Fruit fly (Drosophila melanogaster): ENCODE data around the gene bab1.

bab1 gene

DNA sequence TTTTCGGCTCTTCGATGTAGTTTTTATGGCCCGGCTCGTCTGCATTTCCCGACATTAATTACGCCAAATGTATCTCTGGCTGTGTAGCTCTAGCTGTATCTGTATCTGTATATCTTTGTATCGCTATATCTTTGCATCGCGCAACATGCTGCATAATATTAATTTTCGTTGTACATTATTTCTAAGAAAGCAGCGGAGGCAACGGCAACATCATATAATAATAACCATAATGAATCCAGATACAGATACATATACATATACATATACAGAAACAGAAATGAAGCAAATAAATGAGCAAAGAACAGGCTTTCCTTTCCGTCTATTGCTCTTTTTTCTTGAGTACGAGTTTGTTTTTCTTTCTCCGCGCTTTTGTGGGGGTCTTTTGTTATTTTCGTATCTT lies 18.0 kb downstream of the bab1 start:
- TF ChIP-seq noc (tag; optimal IDR thresholded peaks at IDR 0.05), result no peak

DNA sequence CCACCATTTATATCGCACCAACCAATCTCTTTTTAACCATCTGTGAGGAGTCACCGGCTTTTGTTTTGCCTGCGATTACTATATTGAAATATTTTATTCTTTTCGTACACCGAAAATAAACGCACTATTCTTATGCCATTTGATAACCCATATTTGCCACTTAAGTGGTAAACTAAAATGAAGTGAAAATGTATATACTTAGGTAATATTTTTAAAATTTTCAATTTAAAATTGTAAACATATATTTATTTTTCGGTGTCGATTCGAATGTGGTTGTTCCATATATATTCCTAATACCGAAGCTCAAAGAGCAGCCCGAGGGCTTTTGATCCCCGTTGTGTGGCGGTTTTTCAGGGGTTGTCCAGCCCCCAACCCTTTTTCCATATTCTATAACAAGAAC lies 22.6 kb downstream of the bab1 start:
- no peak for TF ChIP-seq noc (tag; optimal IDR thresholded peaks at IDR 0.05)

DNA sequence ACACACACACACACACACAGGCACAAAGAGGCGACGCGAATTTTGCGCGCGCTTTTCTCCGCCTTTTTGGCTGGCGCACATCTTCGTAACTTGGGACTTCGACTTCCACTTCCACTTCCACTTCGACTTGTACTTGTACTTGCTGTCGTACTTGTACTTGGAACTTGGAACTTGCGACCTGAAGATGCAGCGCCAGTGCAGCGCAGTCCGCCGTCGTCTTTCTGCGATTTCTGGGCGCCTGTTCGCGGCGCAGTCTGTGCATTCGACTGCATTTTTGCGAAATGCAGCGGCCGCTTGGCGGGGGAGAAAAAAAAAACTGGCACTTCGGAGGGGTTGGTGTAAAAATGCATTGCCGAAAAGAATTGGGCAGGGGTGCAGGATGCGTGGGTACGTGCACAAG lies 23.9 kb downstream of the bab1 start:
- no peak for TF ChIP-seq noc (tag; optimal IDR thresholded peaks at IDR 0.05)

DNA sequence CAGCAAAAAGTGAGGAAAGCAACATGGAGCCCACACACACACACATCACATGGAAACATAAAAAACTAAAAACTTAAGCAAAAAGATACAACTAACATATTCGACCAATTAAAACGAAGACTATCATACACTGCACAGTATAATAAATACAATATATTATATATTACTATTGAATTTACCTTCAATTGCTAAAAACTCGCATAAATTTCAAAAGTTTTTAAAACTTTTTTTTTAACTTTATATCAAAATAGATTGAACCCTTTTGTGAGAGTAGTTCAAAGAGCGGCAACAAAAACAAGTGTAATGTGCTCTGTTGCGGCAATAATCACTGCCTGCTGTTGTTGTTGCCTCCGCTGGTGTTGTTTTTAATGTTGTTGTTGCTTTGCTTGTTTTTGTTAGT lies 36.5 kb downstream of the bab1 start:
- no peak for TF ChIP-seq noc (tag; optimal IDR thresholded peaks at IDR 0.05)

DNA sequence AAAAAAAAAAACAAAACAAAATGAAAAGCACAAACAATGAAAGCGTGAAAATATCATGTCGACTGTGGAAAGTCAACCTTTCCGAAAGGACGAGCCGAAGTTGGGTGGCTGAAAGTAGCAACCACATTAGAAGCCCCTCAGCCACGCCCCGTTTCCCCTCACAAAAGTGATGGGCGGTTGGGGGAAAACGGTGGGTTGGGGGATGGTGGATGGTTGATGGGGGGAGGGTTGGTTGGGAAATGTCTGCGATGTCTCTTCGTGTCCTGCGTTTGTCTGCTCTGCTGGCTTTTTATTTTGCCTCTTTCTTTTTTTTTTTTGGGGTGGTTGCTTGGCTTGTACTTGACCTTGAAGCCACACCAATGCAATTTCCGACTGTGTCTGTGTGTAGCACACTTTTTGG lies 38.4 kb downstream of the bab1 start:
- no peak for TF ChIP-seq noc (tag; optimal IDR thresholded peaks at IDR 0.05)

DNA sequence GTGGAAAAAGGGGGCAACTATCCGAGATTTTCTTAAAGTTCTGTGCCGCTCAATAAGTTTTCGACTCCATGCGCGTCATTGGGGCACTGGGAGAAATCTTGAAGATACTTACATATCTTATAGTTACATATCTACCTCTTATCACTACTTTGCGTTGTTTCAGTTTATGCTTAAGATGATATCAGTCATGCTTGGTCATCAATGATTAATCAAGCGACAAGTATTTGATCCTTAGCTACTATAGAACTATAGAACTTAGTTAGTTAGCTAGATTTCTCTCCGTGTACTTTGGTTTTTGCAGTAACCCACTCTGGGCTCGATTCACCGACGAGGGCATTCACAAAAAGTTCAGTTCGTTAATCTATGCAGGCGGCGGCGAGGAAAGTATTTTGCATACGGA lies 45.0 kb downstream of the bab1 start:
- TF ChIP-seq noc (tag; optimal IDR thresholded peaks at IDR 0.05), result no peak

DNA sequence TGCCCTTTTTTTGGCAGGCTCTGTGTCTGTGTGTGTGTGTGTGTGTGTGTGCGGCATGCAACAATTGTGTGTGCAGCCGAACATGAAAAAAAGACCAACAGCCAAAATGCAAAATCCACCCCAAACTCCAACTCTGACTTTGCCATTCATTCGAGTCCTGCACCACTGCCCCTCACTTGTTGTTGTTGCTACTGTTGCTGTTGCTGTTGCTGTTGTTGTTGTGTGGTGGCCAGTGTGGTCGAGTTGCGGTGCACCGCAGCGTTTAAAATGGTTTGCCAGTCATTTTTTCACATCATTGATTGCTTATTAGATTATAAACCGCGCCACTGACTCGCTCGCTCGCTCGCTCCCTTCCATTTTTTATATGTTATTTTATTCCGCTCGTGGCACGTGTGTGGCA lies 54.5 kb downstream of the bab1 start:
- TF ChIP-seq noc (tag; optimal IDR thresholded peaks at IDR 0.05), result no peak

DNA sequence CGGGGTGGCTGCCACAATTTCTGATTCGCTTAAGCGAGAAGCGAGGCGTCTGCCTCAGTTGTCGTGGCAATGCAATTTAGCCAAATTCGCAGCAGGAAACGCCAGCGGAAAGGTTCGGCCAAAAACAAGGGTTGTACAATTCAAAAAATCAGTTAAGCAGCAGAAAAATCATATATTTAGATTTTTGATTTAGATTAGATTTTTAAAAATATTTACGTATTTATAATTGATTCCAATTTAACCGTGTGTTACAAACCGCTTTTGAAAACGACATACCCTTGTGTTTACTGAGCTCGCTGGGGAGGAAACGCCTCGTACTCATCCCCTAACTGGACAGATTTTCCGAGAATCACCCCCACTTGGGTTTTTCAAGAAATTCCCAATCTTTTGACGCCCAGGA lies 57.4 kb downstream of the bab1 start:
- no peak for TF ChIP-seq noc (tag; optimal IDR thresholded peaks at IDR 0.05)

DNA sequence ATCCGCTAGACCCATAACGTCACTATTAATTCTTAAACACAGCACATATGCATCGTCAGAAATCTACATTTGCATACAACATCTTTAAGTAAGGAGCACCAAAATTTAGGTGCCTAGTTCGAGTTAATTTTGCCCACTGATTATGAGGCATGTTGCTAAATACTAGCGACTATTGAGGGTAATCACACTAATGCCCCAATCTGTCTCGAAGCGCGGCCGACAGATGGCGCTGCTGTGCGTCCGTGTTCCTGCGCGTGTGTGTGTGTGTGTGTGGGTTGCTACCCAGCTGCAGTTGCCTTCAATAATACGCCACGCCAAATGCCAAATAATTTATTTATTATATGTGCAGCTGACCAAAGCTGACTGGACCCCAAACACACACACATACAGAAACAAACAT lies 59.5 kb downstream of the bab1 start:
- no peak for TF ChIP-seq noc (tag; optimal IDR thresholded peaks at IDR 0.05)

DNA sequence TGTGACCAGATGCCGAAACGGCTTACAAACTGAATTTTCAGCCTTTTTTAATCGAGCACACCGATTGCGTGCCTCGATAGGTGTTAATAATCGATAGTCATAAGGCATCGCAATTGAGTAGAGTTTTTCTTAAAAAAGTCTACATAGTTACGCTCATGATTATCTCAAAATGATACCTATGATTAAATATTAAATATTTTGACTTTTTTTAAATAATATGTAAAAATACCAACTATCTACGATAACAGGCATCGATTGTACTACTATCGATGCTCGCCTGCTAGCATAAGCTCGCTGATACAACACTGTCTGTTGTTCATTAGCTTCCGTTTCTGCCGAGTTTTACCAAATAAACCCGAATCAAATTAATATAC lies 66.0 kb downstream of the bab1 start:
- no peak for TF ChIP-seq noc (tag; optimal IDR thresholded peaks at IDR 0.05)

DNA sequence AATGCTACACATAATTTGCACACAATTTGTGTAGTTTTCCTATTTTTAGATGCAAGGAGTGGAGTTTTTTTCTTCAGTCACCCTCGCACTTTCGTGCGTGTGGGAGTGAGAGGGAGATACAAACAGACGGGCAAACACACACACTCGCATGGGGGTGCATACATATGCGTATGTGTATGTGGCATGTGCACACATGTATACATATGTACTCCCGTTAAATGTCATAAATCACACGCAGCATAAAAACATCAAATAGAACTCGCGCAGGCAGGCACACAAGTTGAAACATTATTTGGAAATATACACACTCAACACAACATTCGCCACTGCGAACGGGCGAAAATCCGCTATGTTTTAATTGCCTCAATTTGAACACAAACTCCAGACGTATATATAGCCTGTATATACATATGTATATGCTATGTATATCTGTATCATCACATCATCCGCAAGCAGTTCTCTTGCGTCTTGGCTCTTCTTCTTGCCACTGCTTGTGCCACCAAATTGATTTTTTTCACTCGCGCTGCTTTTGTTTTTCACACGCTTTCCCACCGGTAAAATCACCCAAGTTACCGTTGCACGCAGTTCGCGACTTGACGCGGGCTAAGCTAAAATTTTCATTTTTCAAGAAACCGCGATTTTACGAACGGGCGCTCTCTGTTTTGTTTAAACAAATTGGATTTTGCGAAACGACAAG lies 66.6 kb downstream of the bab1 start, which contains the start of the genes CG9205 and trio:
TSS of gene CG9205 (plus strand) at position 508 of the 697 bp plus-strand sequence.
TSS of gene trio (minus strand) at position 686 of the 697 bp plus-strand sequence.
- no peak for TF ChIP-seq noc (tag; optimal IDR thresholded peaks at IDR 0.05)

DNA sequence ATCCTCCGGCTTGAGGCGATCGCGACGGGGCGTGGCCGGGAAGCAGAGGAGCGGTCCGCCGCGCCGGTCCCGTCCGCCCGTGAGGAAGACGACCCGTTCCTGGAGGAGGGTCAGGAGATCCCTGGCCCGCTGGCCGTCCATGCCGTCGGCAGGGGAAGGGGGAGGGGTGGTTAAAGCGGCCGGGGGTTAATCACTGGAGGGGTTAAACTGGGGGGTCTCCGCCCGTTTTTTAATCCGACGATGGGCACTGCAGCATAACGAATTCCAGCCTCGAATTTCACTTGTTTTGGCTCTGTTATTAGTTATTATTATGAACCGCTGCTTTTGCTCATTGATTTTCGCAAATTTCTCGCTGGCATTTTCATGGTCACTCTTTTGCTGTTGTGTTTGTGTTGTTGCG lies 67.2 kb downstream of the bab1 start:
- TF ChIP-seq noc (tag; optimal IDR thresholded peaks at IDR 0.05), result no peak

DNA sequence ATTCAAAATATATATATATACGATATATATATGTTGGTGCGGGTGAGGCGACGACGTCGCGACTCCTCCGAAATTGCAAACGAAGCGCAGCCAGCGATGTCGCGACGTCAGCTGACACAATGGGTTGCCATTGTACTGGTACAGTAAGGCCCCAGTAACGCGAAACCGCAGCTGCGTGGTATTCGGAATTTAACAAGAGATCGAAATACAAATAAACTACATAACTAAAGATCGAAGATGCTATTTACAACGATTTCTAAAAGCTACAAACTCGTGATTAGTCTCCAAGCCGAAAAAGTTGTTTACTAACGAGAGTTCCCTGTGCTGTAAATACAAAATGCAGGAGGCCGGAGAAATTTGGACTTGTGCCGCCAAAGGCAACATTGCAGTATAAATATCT lies 68.3 kb downstream of the bab1 start:
- no peak for TF ChIP-seq noc (tag; optimal IDR thresholded peaks at IDR 0.05)

DNA sequence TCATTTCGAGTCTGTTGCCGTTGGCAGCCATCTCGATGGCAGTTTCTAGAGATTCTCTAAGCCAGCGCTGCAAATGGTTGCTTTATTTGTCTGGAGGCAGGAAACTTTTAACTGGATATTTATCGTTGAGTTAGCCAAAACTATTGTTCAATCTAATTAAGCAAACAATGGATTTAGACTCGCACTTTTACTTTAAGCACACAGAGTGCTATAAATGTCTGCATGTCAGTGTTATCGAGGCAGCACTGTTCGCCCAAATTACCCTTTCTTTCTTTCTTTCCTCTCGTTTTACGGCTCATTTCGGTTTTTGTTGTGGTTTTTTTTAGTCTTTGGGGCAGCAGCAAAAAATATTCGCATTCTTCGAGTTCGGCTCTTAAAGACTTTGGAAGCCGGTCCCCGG lies 69.2 kb downstream of the bab1 start:
- no peak for TF ChIP-seq noc (tag; optimal IDR thresholded peaks at IDR 0.05)

DNA sequence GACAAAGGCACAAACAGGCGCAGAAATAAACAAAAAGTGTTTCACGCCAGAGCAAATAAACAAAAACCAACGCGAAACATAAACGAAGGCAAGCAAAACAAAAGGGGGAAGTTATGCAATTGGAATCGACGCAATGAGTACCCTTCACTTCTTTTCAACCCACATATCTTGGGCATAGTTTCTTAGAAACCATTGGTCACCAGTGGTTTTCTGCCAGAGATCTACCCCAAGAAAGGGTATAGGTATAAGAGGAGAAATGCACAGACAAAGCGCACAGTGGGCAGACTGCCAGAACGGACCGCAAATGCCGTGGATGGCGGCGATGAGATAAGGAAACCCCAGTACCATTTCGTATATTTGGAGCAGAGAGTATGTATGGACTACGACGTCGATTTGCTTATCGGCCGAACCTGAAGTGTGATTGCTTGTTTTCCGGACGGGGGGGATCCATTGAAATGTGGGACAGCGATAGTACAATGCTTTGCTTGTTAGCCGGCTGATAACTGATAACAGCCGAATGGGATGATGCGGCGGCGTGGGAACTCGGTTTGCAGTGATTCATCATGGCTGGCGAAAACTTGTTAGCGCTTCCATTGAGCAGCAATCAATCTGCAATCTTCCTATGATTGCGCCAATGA lies 69.9 kb downstream of the bab1 start:
- TF ChIP-seq noc (tag; optimal IDR thresholded peaks at IDR 0.05), result peak; percentile 36

DNA sequence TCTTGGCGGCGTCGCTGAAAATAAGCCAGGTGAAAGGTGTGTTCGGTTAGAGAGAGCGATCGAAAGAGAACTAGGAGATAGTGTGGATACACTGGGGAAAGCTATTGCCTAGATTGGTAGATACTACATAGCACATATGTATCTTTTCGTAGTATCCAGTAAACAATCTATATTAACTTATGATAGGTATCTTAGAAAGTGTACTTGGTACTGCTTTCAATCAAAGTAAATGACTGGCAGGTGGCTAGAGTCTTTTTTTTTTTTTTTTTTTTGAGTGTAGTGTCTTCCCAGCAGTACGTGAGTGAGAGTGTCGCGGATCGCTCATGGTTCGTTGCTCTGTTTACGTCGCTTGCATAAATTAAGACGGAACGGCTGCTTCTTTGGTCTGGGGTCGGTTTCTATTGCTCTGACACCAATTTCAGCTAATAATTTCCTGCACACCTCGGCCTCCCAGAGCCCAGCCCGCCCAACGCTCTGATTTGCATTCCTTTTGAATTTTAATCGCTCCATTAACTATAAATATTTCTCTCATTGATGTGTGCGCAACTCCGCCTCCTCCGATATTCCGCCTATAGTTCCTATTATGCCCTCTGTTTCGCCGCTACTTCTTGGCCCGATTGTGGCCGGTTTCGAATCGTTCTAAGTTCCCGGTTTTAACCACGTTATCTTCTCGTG lies 71.1 kb downstream of the bab1 start:
- peak; percentile 76 for TF ChIP-seq noc (tag; optimal IDR thresholded peaks at IDR 0.05)

DNA sequence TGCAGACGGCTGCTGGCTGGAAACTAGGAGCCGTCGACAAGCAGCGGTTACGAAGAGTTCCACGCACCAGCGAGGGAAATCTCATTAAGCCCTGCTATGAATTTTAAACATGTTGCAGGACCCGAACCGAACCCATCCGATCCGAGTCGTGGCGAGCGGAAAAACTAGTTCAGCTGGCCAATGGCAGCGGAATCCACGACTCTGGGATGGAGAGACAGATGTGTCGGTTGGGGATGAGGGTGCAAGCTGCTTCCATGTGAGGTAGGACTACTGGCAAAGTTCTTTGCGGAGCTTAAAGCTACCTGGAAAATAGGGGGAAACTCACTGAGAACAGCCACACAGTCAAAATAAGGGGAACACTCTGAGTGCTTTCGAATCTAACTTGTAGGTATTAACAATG lies 77.2 kb downstream of the bab1 start:
- no peak for TF ChIP-seq noc (tag; optimal IDR thresholded peaks at IDR 0.05)
